Worm (Caenorhabditis elegans) whole organism, L4/young adult: Measurements from ENCODE around the gene prp-39.

ENCODE experiments used
- W03F9.2 ChIP-seq: fragments of 150-350 bp; optimal IDR thresholded peaks from 2 replicates; lab custom pipeline; 2014; ENCODE audit warnings: missing biosample characterization, missing genetic modification characterization
- dao-5 ChIP-seq: sonication (generic microtip); optimal IDR thresholded peaks from 2 replicates; lab custom pipeline; 2016; ENCODE audit warnings: missing genotype, missing genetic modification characterization, moderate library complexity, missing compliant biosample characterization

DNA sequence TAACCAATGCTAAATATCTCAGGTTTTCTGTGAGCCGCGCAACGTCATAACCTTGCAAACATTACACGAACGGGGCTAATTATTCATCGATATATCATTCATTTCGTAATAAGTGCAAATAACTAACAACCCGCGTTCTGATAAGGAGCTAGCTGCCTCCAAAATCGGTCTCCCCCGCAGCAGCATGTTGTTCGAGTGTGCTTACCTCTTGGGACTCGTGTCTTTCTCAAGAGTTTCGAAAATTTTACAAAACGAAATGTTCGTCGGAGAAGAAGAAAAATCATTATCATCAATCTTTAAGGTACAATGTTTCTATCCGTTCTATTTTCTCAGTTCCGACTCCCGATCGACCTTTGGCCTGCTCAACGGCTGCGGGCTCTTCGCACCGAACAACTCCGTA is 4.5 kb downstream of the prp-39 start:
- TF ChIP-seq W03F9.2 (tag; lab: Kevin White, UChicago) (no peak), dao-5 (tag; lab: Kevin White, UChicago) (no peak)
